Worm (Caenorhabditis elegans) whole organism, late embryonic: ENCODE results near the gene nep-22.

Experiments used
- C08G9.2 ChIP-seq: sonication (generic microtip); optimal IDR thresholded peaks from 2 replicates; lab custom pipeline; 2016; ENCODE audit warnings: mild to moderate bottlenecking, missing genetic modification characterization, moderate library complexity, missing compliant biosample characterization
- K09A11.1 ChIP-seq: sonication (generic microtip); optimal IDR thresholded peaks from 2 replicates; lab custom pipeline; 2017; ENCODE audit warnings: antibody characterized with exemption, mild to moderate bottlenecking, missing genetic modification characterization, missing compliant biosample characterization; ENCODE audit not compliant: insufficient read depth
- T23F11.4 ChIP-seq: fragments of 200-800 bp; sonication (Bioruptor generic); optimal IDR thresholded peaks from 2 replicates; lab custom pipeline; 2018; ENCODE audit warnings: mild to moderate bottlenecking, missing genetic modification characterization, missing compliant biosample characterization
- ama-1 ChIP-seq: fragments of 150-350 bp; optimal IDR thresholded peaks from 2 replicates; lab custom pipeline; 2014
- ceh-19 ChIP-seq: fragments of 200-800 bp; sonication (Bioruptor generic); optimal IDR thresholded peaks from 2 replicates; lab custom pipeline; 2018; ENCODE audit warnings: mild to moderate bottlenecking, missing genetic modification characterization, missing compliant biosample characterization
- ceh-22 ChIP-seq: sonication (generic microtip); optimal IDR thresholded peaks from 2 replicates; lab custom pipeline; 2017; ENCODE audit warnings: missing biosample characterization, missing genetic modification characterization
- dmd-4 ChIP-seq: sonication (generic microtip); optimal IDR thresholded peaks from 2 replicates; lab custom pipeline; 2016; ENCODE audit warnings: borderline replicate concordance, missing genetic modification characterization, missing compliant biosample characterization
- fkh-10 ChIP-seq: fragments of 150-350 bp; optimal IDR thresholded peaks from 2 replicates; lab custom pipeline; 2014; ENCODE audit warnings: missing biosample characterization, missing genetic modification reagents, missing genetic modification characterization
- hlh-8 ChIP-seq: sonication (generic microtip); optimal IDR thresholded peaks from 2 replicates; lab custom pipeline; 2016; ENCODE audit warnings: missing genotype, missing genetic modification characterization, missing compliant biosample characterization
- lim-6 ChIP-seq: sonication (generic microtip); optimal IDR thresholded peaks from 2 replicates; lab custom pipeline; 2016; ENCODE audit warnings: missing genetic modification characterization, missing compliant biosample characterization
- nhr-11 ChIP-seq: fragments of 150-350 bp; optimal IDR thresholded peaks from 2 replicates; lab custom pipeline; 2014; ENCODE audit warnings: missing biosample characterization, missing genetic modification characterization
- rnt-1 ChIP-seq: sonication (generic microtip); optimal IDR thresholded peaks from 2 replicates; lab custom pipeline; 2016; ENCODE audit warnings: missing genetic modification characterization, missing compliant biosample characterization
- unc-42 ChIP-seq: sonication (generic microtip); optimal IDR thresholded peaks from 2 replicates; lab custom pipeline; 2016; ENCODE audit warnings: missing genotype, missing genetic modification characterization, missing compliant biosample characterization
- unc-55 ChIP-seq: sonication (generic microtip); optimal IDR thresholded peaks from 2 replicates; lab custom pipeline; 2017; ENCODE audit warnings: missing biosample characterization, missing genetic modification reagents, missing genetic modification characterization

ce11 chrX:9022779-9023178, 11.6 kb upstream of the nep-22 start, which contains the start of gene T25B6.6:
- TF ChIP-seq ama-1 (lab: Kevin White, UChicago) = no peak
- TF ChIP-seq K09A11.1 (tag; lab: Kevin White, UChicago) = no peak
- no peak for TF ChIP-seq dmd-4 (tag; lab: Kevin White, UChicago)
- TF ChIP-seq nhr-11 (tag; lab: Kevin White, UChicago) = no peak
- TF ChIP-seq ceh-22 = no peak
- TF ChIP-seq fkh-10 (GFP tag; lab: Kevin White, UChicago) = no peak
- TF ChIP-seq rnt-1 (tag; lab: Kevin White, UChicago) = no peak
- TF ChIP-seq unc-42 (tag; lab: Kevin White, UChicago) = no peak
- TF ChIP-seq ceh-19 = no peak
- no peak for TF ChIP-seq unc-55
- TF ChIP-seq hlh-8 (tag; lab: Kevin White, UChicago) = no peak
- TF ChIP-seq lim-6 (tag; lab: Kevin White, UChicago) = no peak
- no peak for TF ChIP-seq C08G9.2
- TF ChIP-seq T23F11.4 = no peak
